Worm (Caenorhabditis elegans): ENCODE results near the gene ZK1307.9.

The ZK1307.9 gene

ce11 chrII:9677470-9677869 lies 28.2 kb downstream of the ZK1307.9 start:
- peak; percentile 17 for TF ChIP-seq elt-2 (tag; optimal IDR thresholded peaks at IDR 0.05)
- TF ChIP-seq C34B4.2 (tag; optimal IDR thresholded peaks at IDR 0.05), result no peak
- TF ChIP-seq dsc-1 (tag; optimal IDR thresholded peaks at IDR 0.05), result peak; percentile 14

DNA sequence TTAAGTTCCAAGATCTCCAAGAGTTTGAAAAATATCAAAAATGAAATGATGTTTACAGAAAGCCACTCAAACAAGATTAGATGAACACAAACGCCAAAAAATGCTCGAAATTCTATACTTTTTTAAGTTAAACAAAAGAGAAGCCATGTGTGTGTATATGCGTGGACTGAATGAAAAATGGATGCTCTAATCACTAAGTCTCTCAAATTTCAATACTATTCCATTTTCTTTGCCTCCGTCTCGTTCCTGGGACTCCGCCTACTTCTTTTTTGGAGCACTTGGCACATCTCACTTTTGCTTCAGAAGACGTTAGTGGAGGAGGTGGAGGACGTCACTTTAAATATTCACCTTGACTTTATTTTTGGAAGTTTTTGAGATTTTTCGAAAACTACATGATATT lies 30.6 kb downstream of the ZK1307.9 start:
- TF ChIP-seq lin-14 (GFP tag; optimal IDR thresholded peaks at IDR 0.05), result peak; percentile 26
- no peak for TF ChIP-seq nhr-12 (tag; optimal IDR thresholded peaks at IDR 0.05)

ce11 chrII:9680493-9680892 lies 31.2 kb downstream of the ZK1307.9 start, which contains the start of gene ZK1320.13:
TSS of gene ZK1320.13 (plus strand) at chrII:9680793.
- peak; percentile 28 for TF ChIP-seq lin-14 (GFP tag; optimal IDR thresholded peaks at IDR 0.05)
- TF ChIP-seq rnt-1 (tag; optimal IDR thresholded peaks at IDR 0.05), result no peak

DNA sequence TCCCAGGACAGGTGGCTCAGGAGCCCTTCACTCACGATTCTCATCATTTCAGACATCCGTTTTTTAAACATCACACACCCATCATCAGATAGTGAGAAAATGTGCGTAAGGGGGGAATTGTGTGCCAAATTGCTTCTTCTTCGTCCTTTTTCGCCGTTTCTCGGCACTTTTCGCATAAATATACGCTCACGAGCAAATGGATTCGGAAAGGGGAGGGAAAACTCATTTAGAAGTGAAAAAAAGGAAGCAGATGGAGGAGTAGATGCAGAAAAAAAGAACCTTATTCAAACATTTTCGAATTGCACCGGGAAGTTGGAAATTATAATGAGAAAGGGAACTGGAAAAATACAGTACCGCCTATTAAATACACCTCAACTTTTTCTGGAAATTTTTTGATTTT lies 32.8 kb downstream of the ZK1307.9 start:
- TF ChIP-seq fkh-10 (GFP tag; optimal IDR thresholded peaks at IDR 0.05) (peak; percentile 76), lin-15B (tag; optimal IDR thresholded peaks at IDR 0.05) (no peak), nhr-77 (tag; optimal IDR thresholded peaks at IDR 0.05) (no peak), blmp-1 (tag; optimal IDR thresholded peaks at IDR 0.05) (no peak), vab-15 (tag; optimal IDR thresholded peaks at IDR 0.05) (no peak), lin-14 (GFP tag; optimal IDR thresholded peaks at IDR 0.05) (peak; percentile 56), dpl-1 (GFP tag; optimal IDR thresholded peaks at IDR 0.05) (no peak)

ce11 chrII:9684175-9684574 lies 34.9 kb downstream of the ZK1307.9 start:
- TF ChIP-seq egl-27 (tag; optimal IDR thresholded peaks at IDR 0.05) (no peak), swsn-7 (tag; optimal IDR thresholded peaks at IDR 0.05) (no peak), ceh-82 (tag; optimal IDR thresholded peaks at IDR 0.05) (no peak), aly-2 (tag; optimal IDR thresholded peaks at IDR 0.05) (no peak)

ce11 chrII:9686663-9687193 lies 37.4 kb downstream of the ZK1307.9 start, which contains the start of gene ZK1320.9:
TSS of gene ZK1320.9 (minus strand) at chrII:9686713.
- no peak for TF ChIP-seq ama-1 (optimal IDR thresholded peaks at IDR 0.05)
- no peak for TF ChIP-seq ztf-11 (tag; optimal IDR thresholded peaks at IDR 0.05)
- TF ChIP-seq fos-1 (tag; optimal IDR thresholded peaks at IDR 0.05), result no peak
- no peak for TF ChIP-seq unc-130 (tag; optimal IDR thresholded peaks at IDR 0.05)
- peak; percentile 40 to 48 for TF ChIP-seq lin-35 (GFP tag; optimal IDR thresholded peaks at IDR 0.05)
- TF ChIP-seq nhr-11 (tag; optimal IDR thresholded peaks at IDR 0.05), result peak; percentile 3
- peak in 1 of 3 experiments; percentile 10 for TF ChIP-seq ceh-82 (tag; optimal IDR thresholded peaks at IDR 0.05)
- peak; percentile 7 for TF ChIP-seq lin-15B (tag; optimal IDR thresholded peaks at IDR 0.05)
- no peak for TF ChIP-seq nhr-28 (tag; optimal IDR thresholded peaks at IDR 0.05)
- no peak for TF ChIP-seq unc-62 (GFP tag; optimal IDR thresholded peaks at IDR 0.05)
- no peak for TF ChIP-seq elt-2 (tag; optimal IDR thresholded peaks at IDR 0.05)
- TF ChIP-seq nhr-47 (tag; optimal IDR thresholded peaks at IDR 0.05), result no peak
- TF ChIP-seq skn-1 (tag; optimal IDR thresholded peaks at IDR 0.05), result peak; percentile 30
- no peak for TF ChIP-seq tbx-2 (tag; optimal IDR thresholded peaks at IDR 0.05)
- TF ChIP-seq ceh-88 (GFP tag; IDR thresholded peaks at IDR 0.05), result no peak
- no peak for TF ChIP-seq nhr-85 (tag)
- TF ChIP-seq zag-1 (tag; optimal IDR thresholded peaks at IDR 0.05), result no peak
- no peak for TF ChIP-seq hlh-4 (tag; optimal IDR thresholded peaks at IDR 0.05)
- peak; percentile 45 for TF ChIP-seq nhr-71 (tag; optimal IDR thresholded peaks at IDR 0.05)
- no peak for TF ChIP-seq unc-30 (tag; optimal IDR thresholded peaks at IDR 0.05)
- no peak for TF ChIP-seq isw-1 (GFP tag; IDR thresholded peaks at IDR 0.05)
- no peak for TF ChIP-seq fkh-8 (tag; optimal IDR thresholded peaks at IDR 0.05)
- peak; percentile 24 for TF ChIP-seq xbp-1 (tag; optimal IDR thresholded peaks at IDR 0.05)
- no peak for TF ChIP-seq C16A3.4 (tag; optimal IDR thresholded peaks at IDR 0.05)
- no peak for TF ChIP-seq F16B12.6 (tag; optimal IDR thresholded peaks at IDR 0.05)
- TF ChIP-seq nhr-237 (tag; optimal IDR thresholded peaks at IDR 0.05), result peak; percentile 0
- peak; percentile 63 for TF ChIP-seq rnt-1 (tag; optimal IDR thresholded peaks at IDR 0.05)
- no peak for TF ChIP-seq snpc-4 (tag; optimal IDR thresholded peaks at IDR 0.05)
- TF ChIP-seq nhr-77 (tag; optimal IDR thresholded peaks at IDR 0.05), result peak; percentile 62
- no peak for TF ChIP-seq dsc-1 (tag; optimal IDR thresholded peaks at IDR 0.05)
- TF ChIP-seq blmp-1 (tag; optimal IDR thresholded peaks at IDR 0.05), result peak; percentile 10
- peak; percentile 33 to 59 (median 48) for TF ChIP-seq dpl-1 (GFP tag; optimal IDR thresholded peaks at IDR 0.05)
- peak; percentile 32; the same call in 1 of the 2 replicates for TF ChIP-seq nhr-19 (GFP tag; conservative IDR thresholded peaks at IDR 0.05)
- TF ChIP-seq lsy-2 (tag; optimal IDR thresholded peaks at IDR 0.05), result peak; percentile 28 to 51
- no peak for TF ChIP-seq zip-4 (GFP tag; optimal IDR thresholded peaks at IDR 0.05)

All from whole organism, L1 larva.